Worm (Caenorhabditis elegans) whole organism, L3 larva: ENCODE measurements around the gene cyp-35B2.

Experiments used
- aly-2 ChIP-seq: fragments of 150-350 bp; optimal IDR thresholded peaks from 2 replicates; lab custom pipeline; 2014; ENCODE audit warnings: missing biosample characterization, missing genetic modification characterization
- ceh-82 ChIP-seq: fragments of 150-350 bp; optimal IDR thresholded peaks from 2 replicates; lab custom pipeline; 2014; ENCODE audit warnings: missing biosample characterization, missing genetic modification characterization
- mdl-1 ChIP-seq: fragments of 150-350 bp; optimal IDR thresholded peaks from 2 replicates; lab custom pipeline; 2014; ENCODE audit warnings: missing biosample characterization, missing genetic modification characterization
- mml-1 ChIP-seq: fragments of 150-350 bp; sonication (generic microtip); optimal IDR thresholded peaks from 3 replicates; lab custom pipeline; 2014; ENCODE audit warnings: missing biosample characterization, missing genetic modification characterization
- nhr-12 ChIP-seq: fragments of 150-350 bp; optimal IDR thresholded peaks from 2 replicates; lab custom pipeline; 2014; ENCODE audit warnings: missing biosample characterization, missing genetic modification characterization
- nhr-237 ChIP-seq: fragments of 150-350 bp; optimal IDR thresholded peaks from 2 replicates; lab custom pipeline; 2014; ENCODE audit warnings: missing biosample characterization, missing genetic modification characterization
- nhr-76 ChIP-seq: fragments of 150-350 bp; sonication (generic microtip); optimal IDR thresholded peaks from 5 replicates; lab custom pipeline; 2014; ENCODE audit warnings: missing biosample characterization, missing genetic modification characterization
- pha-4 ChIP-seq: fragments of 150-350 bp; optimal IDR thresholded peaks from 2 replicates; lab custom pipeline; 2014; ENCODE audit warnings: missing biosample characterization, missing genetic modification reagents, missing genetic modification characterization
- sea-2 ChIP-seq: fragments of 150-350 bp; sonication (generic microtip); optimal IDR thresholded peaks from 4 replicates; lab custom pipeline; 2014; ENCODE audit warnings: missing biosample characterization, missing genetic modification reagents, missing genetic modification characterization
- unc-62 ChIP-seq: fragments of 150-350 bp; sonication (generic microtip); optimal IDR thresholded peaks from 4 replicates; lab custom pipeline; 2014; ENCODE audit warnings: missing biosample characterization, missing genetic modification reagents, missing genetic modification characterization

DNA sequence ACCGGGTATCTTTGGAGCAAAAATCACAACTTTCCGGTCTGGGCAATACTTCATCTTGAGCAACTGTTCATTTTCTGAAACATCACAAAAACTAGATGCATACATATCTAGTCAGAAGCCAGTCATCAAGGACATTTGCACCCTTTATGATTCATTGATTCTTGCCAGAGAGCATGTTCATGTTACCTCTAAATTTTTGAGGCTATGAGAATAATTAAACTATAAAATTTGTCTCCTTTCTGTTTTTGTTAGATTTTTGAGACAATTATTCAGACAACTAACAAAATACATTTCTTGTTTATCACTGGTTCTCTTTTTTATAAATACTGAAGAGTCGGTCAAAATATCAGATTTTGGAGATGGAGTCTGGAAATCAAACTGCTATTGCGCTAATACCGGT lies 25.5 kb upstream of the cyp-35B2 start, which contains the start of gene srx-67:
- no peak for TF ChIP-seq ceh-82 (tag; lab: Kevin White, UChicago)
- TF ChIP-seq nhr-12 = no peak
- no peak for TF ChIP-seq unc-62
- no peak for TF ChIP-seq aly-2 (tag; lab: Kevin White, UChicago)
- no peak for TF ChIP-seq nhr-76 (tag; lab: Kevin White, UChicago)
- TF ChIP-seq pha-4 (tag; lab: Kevin White, UChicago) = no peak
- no peak for TF ChIP-seq nhr-237 (tag; lab: Kevin White, UChicago)
- no peak for TF ChIP-seq mml-1
- TF ChIP-seq mdl-1 (tag; lab: Kevin White, UChicago) = no peak
- TF ChIP-seq sea-2 = no peak
